Worm (Caenorhabditis elegans) whole organism, L1 larva: ENCODE results near the gene let-418.

Experiments
- C34B4.2 ChIP-seq: sonication (generic microtip); optimal IDR thresholded peaks from 2 replicates; lab custom pipeline; 2017; ENCODE audit warnings: mild to moderate bottlenecking, missing genetic modification characterization, missing compliant biosample characterization
- Y116A8C.19 ChIP-seq: sonication (generic microtip); optimal IDR thresholded peaks from 2 replicates; lab custom pipeline; 2016; ENCODE audit warnings: missing compliant biosample characterization, missing genetic modification characterization, borderline replicate concordance
- alr-1 ChIP-seq: fragments of 200-800 bp; sonication (Bioruptor generic); optimal IDR thresholded peaks from 2 replicates; lab custom pipeline; 2018; ENCODE audit warnings: borderline replicate concordance, mild to moderate bottlenecking, missing genetic modification characterization, missing compliant biosample characterization
- aly-2 ChIP-seq: fragments of 150-350 bp; optimal IDR thresholded peaks from 2 replicates; lab custom pipeline; 2014; ENCODE audit warnings: missing biosample characterization, missing genetic modification characterization
- ama-1 ChIP-seq: fragments of 150-350 bp; optimal IDR thresholded peaks from 2 replicates; lab custom pipeline; 2014
- blmp-1 ChIP-seq: fragments of 150-350 bp; optimal IDR thresholded peaks from 2 replicates; lab custom pipeline; 2014; ENCODE audit warnings: missing biosample characterization, missing genetic modification characterization
- ceh-8 ChIP-seq: fragments of 200-800 bp; sonication (Bioruptor generic); optimal IDR thresholded peaks from 2 replicates; lab custom pipeline; 2018; ENCODE audit warnings: mild to moderate bottlenecking, missing genetic modification characterization, moderate library complexity, missing compliant biosample characterization
- ceh-88 ChIP-seq: fragments of 200-800 bp; sonication (Bioruptor generic); IDR thresholded peaks from 2 replicates; pipeline ENCODE4 v1.3.6; 2022; ENCODE audit warnings: missing genetic modification characterization, missing compliant biosample characterization
- ces-1 ChIP-seq: fragments of 150-350 bp; optimal IDR thresholded peaks from 2 replicates; lab custom pipeline; 2014; ENCODE audit warnings: missing biosample characterization, missing genetic modification reagents, missing genetic modification characterization
- dpl-1 ChIP-seq, 3 experiments: fragments of 150-350 bp in 2 of 3; sonication (generic microtip) in 1 of 3; optimal IDR thresholded peaks; 2 replicates each; lab custom pipeline; 2014 to 2017; ENCODE audit warnings: missing biosample characterization in 3 of 3, missing genetic modification characterization in 3 of 3, missing genetic modification reagents in 3 of 3
- dsc-1 ChIP-seq: sonication (generic microtip); optimal IDR thresholded peaks from 2 replicates; lab custom pipeline; 2016; ENCODE audit warnings: mild to moderate bottlenecking, missing genetic modification characterization, missing compliant biosample characterization
- efl-1 ChIP-seq, 4 experiments: fragments of 150-350 bp; optimal IDR thresholded peaks in 3 of 4; peaks in 1 of 4; 1 replicate in 1 of 4; 2 replicates in 3 of 4; lab custom pipeline; 2014; ENCODE audit warnings: missing biosample characterization in 2 of 4, missing genetic modification characterization in 2 of 4, missing genetic modification reagents in 2 of 4
- elt-2 ChIP-seq: sonication (generic microtip); optimal IDR thresholded peaks from 2 replicates; lab custom pipeline; 2016; ENCODE audit warnings: missing genetic modification characterization, mild to moderate bottlenecking, inconsistent platforms, missing compliant biosample characterization, missing genetic modification reagents
- elt-3 ChIP-seq, 6 experiments: fragments of 150-350 bp in 1 of 6; sonication (generic microtip); optimal IDR thresholded peaks; 2 replicates each; lab custom pipeline; 2017 to 2018; ENCODE audit warnings: missing biosample characterization in 6 of 6, missing genetic modification characterization in 6 of 6, inconsistent platforms in 1 of 6
- ets-5 ChIP-seq: fragments of 200-800 bp; sonication (Bioruptor generic); IDR thresholded peaks from 2 replicates; pipeline ENCODE4 v1.3.6; 2022; ENCODE audit warnings: missing genetic modification characterization, missing compliant biosample characterization
- fkh-10 ChIP-seq: sonication (generic microtip); optimal IDR thresholded peaks from 2 replicates; lab custom pipeline; 2017; ENCODE audit warnings: missing biosample characterization, missing genetic modification reagents, missing genetic modification characterization
- hlh-4 ChIP-seq: sonication (generic microtip); optimal IDR thresholded peaks from 2 replicates; lab custom pipeline; 2016; ENCODE audit warnings: mild to moderate bottlenecking, missing genetic modification characterization, missing compliant biosample characterization
- irx-1 ChIP-seq: sonication (generic microtip); optimal IDR thresholded peaks from 2 replicates; lab custom pipeline; 2016; ENCODE audit warnings: missing genetic modification characterization, missing compliant biosample characterization
- lin-35 ChIP-seq, 2 experiments: fragments of 150-350 bp; optimal IDR thresholded peaks; 2 replicates each; lab custom pipeline; 2014; ENCODE audit warnings: missing biosample characterization in 2 of 2, missing genetic modification characterization in 2 of 2, missing genetic modification reagents in 2 of 2
- lir-3 ChIP-seq: sonication (generic microtip); optimal IDR thresholded peaks from 2 replicates; lab custom pipeline; 2016; ENCODE audit warnings: mild to moderate bottlenecking, missing genetic modification characterization, moderate library complexity, missing compliant biosample characterization; ENCODE audit not compliant: poor library complexity
- mdl-1 ChIP-seq, 2 experiments: fragments of 150-350 bp; optimal IDR thresholded peaks; 2 replicates each; lab custom pipeline; 2014 to 2017; ENCODE audit warnings: missing biosample characterization in 2 of 2, missing genetic modification characterization in 2 of 2, inconsistent platforms in 1 of 2
- mef-2 ChIP-seq: fragments of 150-350 bp; optimal IDR thresholded peaks from 2 replicates; lab custom pipeline; 2014; ENCODE audit warnings: missing biosample characterization, missing genetic modification characterization
- nhr-11 ChIP-seq: fragments of 150-350 bp; optimal IDR thresholded peaks from 2 replicates; lab custom pipeline; 2014; ENCODE audit warnings: missing biosample characterization, missing genetic modification characterization
- nhr-19 ChIP-seq: fragments of 200-800 bp; sonication (Bioruptor generic); conservative IDR thresholded peaks from 2 replicates; pipeline ENCODE4 v1.3.6; 2022; ENCODE audit warnings: missing genetic modification characterization, missing compliant biosample characterization
- nhr-47 ChIP-seq: sonication (generic microtip); optimal IDR thresholded peaks from 2 replicates; lab custom pipeline; 2016; ENCODE audit warnings: mild to moderate bottlenecking, missing genetic modification characterization, moderate library complexity, missing compliant biosample characterization
- nhr-71 ChIP-seq: sonication (generic microtip); optimal IDR thresholded peaks from 2 replicates; lab custom pipeline; 2016; ENCODE audit warnings: mild to moderate bottlenecking, missing genetic modification characterization, moderate library complexity, missing compliant biosample characterization
- nhr-85 ChIP-seq: sonication (generic microtip); peaks from one replicate; lab custom pipeline; 2016; ENCODE audit warnings: missing genetic modification characterization, inconsistent platforms, missing compliant biosample characterization
- nhr-90 ChIP-seq: sonication (generic microtip); optimal IDR thresholded peaks from 2 replicates; lab custom pipeline; 2016; ENCODE audit warnings: mild to moderate bottlenecking, missing genetic modification characterization, missing compliant biosample characterization; ENCODE audit not compliant: poor library complexity
- snu-23 ChIP-seq: sonication (generic microtip); optimal IDR thresholded peaks from 2 replicates; lab custom pipeline; 2016; ENCODE audit warnings: missing genetic modification characterization, missing compliant biosample characterization
- sup-37 ChIP-seq: fragments of 200-800 bp; sonication (Bioruptor generic); optimal IDR thresholded peaks from 2 replicates; lab custom pipeline; 2018; ENCODE audit warnings: mild to moderate bottlenecking, missing genetic modification characterization, missing compliant biosample characterization
- tlp-1 ChIP-seq: fragments of 150-350 bp; optimal IDR thresholded peaks from 2 replicates; lab custom pipeline; 2014; ENCODE audit warnings: missing biosample characterization, missing genetic modification characterization
- unc-130 ChIP-seq: fragments of 150-350 bp; optimal IDR thresholded peaks from 2 replicates; lab custom pipeline; 2017; ENCODE audit warnings: missing biosample characterization, missing genetic modification characterization, inconsistent platforms
- unc-30 ChIP-seq: sonication (generic microtip); optimal IDR thresholded peaks from 2 replicates; lab custom pipeline; 2017; ENCODE audit warnings: missing biosample characterization, missing genetic modification characterization
- vab-15 ChIP-seq: sonication (generic microtip); optimal IDR thresholded peaks from 2 replicates; lab custom pipeline; 2017; ENCODE audit warnings: missing genotype, mild to moderate bottlenecking, missing genetic modification characterization, missing compliant biosample characterization
- zip-4 ChIP-seq: fragments of 200-800 bp; sonication (Bioruptor generic); optimal IDR thresholded peaks from 2 replicates; lab custom pipeline; 2018; ENCODE audit warnings: mild to moderate bottlenecking, missing genetic modification characterization, moderate library complexity, missing compliant biosample characterization
- ztf-4 ChIP-seq: fragments of 150-350 bp; optimal IDR thresholded peaks from 2 replicates; lab custom pipeline; 2014; ENCODE audit warnings: missing biosample characterization, missing genetic modification characterization

The let-418 gene

ce11 chrV:5833531-5833930 is 6.9 kb downstream of the let-418 start, which contains the start of gene srh-76:
Gene srh-76, plus strand, starts transcription at chrV:5833831.
- TF ChIP-seq nhr-11 (tag; lab: Kevin White, UChicago) = no peak
- TF ChIP-seq lin-35 (GFP tag; optimal IDR thresholded peaks at IDR 0.05; lab: Kevin White, UChicago) = no peak
- TF ChIP-seq snu-23 (GFP tag; lab: Kevin White, UChicago) = no peak
- TF ChIP-seq C34B4.2 (tag; lab: Kevin White, UChicago) = no peak
- TF ChIP-seq sup-37 = no peak

- TF ChIP-seq unc-30 (tag; lab: Kevin White, UChicago) = no peak
- no peak for TF ChIP-seq efl-1 (optimal IDR thresholded peaks at IDR 0.05; lab: Kevin White, UChicago)
- TF ChIP-seq efl-1 (GFP tag; optimal IDR thresholded peaks at IDR 0.05 in 1 of 2; lab: Kevin White, UChicago) = peak in 1 of 2 experiments; percentile 10
- no peak for TF ChIP-seq tlp-1 (tag; lab: Kevin White, UChicago)
- no peak for TF ChIP-seq nhr-71 (tag; lab: Kevin White, UChicago)
Observed at ce11 chrV:5835397-5835796, 8.8 kb downstream of the let-418 start.

ce11 chrV:5835979-5836615 is 9.5 kb downstream of the let-418 start:
- no peak for TF ChIP-seq mef-2 (tag; lab: Kevin White, UChicago)
- TF ChIP-seq, all 84 proteins: peak for 0

ce11 chrV:5836616-5836982 is 10.0 kb downstream of the let-418 start, which contains the start of gene col-140:
Gene col-140, minus strand, starts transcription at chrV:5836834.
- TF ChIP-seq ceh-88 = no peak
- no peak for TF ChIP-seq efl-1 (optimal IDR thresholded peaks at IDR 0.05; lab: Kevin White, UChicago)
- peak in 1 of 2 experiments; percentile 70 for TF ChIP-seq efl-1 (GFP tag; optimal IDR thresholded peaks at IDR 0.05 in 1 of 2; lab: Kevin White, UChicago)
- no peak for TF ChIP-seq Y116A8C.19 (tag; lab: Kevin White, UChicago)
- no peak for TF ChIP-seq blmp-1
- TF ChIP-seq nhr-85 (tag; lab: Kevin White, UChicago) = peak; percentile 33

- TF ChIP-seq dpl-1 (GFP tag; optimal IDR thresholded peaks at IDR 0.05; lab: Kevin White, UChicago) = no peak
- TF ChIP-seq elt-2 (tag; lab: Kevin White, UChicago) = peak; percentile 9
- peak; percentile 24 for TF ChIP-seq lir-3
- TF ChIP-seq mdl-1 (tag; optimal IDR thresholded peaks at IDR 0.05; lab: Kevin White, UChicago) = no peak
- no peak for TF ChIP-seq ceh-8 (GFP tag; lab: Kevin White, UChicago)
- TF ChIP-seq ces-1 (GFP tag; lab: Kevin White, UChicago) = no peak
- no peak for TF ChIP-seq ets-5
- no peak for TF ChIP-seq alr-1
- TF ChIP-seq dsc-1 (tag; lab: Kevin White, UChicago) = peak; percentile 3
- TF ChIP-seq lin-35 (GFP tag; optimal IDR thresholded peaks at IDR 0.05; lab: Kevin White, UChicago) = peak in 1 of 2 experiments; percentile 24
- TF ChIP-seq aly-2 (tag; lab: Kevin White, UChicago) = peak; percentile 30
- no peak for TF ChIP-seq elt-3 (tag; optimal IDR thresholded peaks at IDR 0.05; lab: Kevin White, UChicago)
- peak; percentile 32 for TF ChIP-seq nhr-85 (tag; lab: Kevin White, UChicago)
- no peak for TF ChIP-seq fkh-10 (GFP tag; lab: Kevin White, UChicago)
- TF ChIP-seq mef-2 (tag; lab: Kevin White, UChicago) = no peak
- no peak for TF ChIP-seq nhr-19 (GFP tag; lab: Robert Waterston, UW)
- TF ChIP-seq hlh-4 (tag; lab: Kevin White, UChicago) = no peak
- peak in 1 of 2 experiments; percentile 2 for TF ChIP-seq efl-1 (optimal IDR thresholded peaks at IDR 0.05; lab: Kevin White, UChicago)
- TF ChIP-seq efl-1 (GFP tag; optimal IDR thresholded peaks at IDR 0.05 in 1 of 2; lab: Kevin White, UChicago) = peak in 1 of 2 experiments; percentile 90
- TF ChIP-seq nhr-47 (tag; lab: Kevin White, UChicago) = peak; percentile 36
- no peak for TF ChIP-seq irx-1 (tag; lab: Kevin White, UChicago)
- TF ChIP-seq nhr-71 (tag; lab: Kevin White, UChicago) = peak; percentile 27
- no peak for TF ChIP-seq zip-4 (GFP tag; lab: Kevin White, UChicago)
- TF ChIP-seq sup-37 = peak; percentile 1
- TF ChIP-seq ztf-4 (tag; lab: Kevin White, UChicago) = peak; percentile 82
- TF ChIP-seq unc-130 = no peak
- peak; percentile 17 for TF ChIP-seq snu-23 (GFP tag; lab: Kevin White, UChicago)
- TF ChIP-seq vab-15 (tag; lab: Kevin White, UChicago) = no peak
- TF ChIP-seq nhr-90 (tag; lab: Kevin White, UChicago) = peak; percentile 9
- no peak for TF ChIP-seq blmp-1
- TF ChIP-seq ama-1 (lab: Kevin White, UChicago) = peak; percentile 74
Observed at ce11 chrV:5838576-5839366, 12.1 kb downstream of the let-418 start, which contains the start of gene F26F12.2. Gene F26F12.2, minus strand, starts transcription at chrV:5838613.
